Worm (Caenorhabditis elegans): ENCODE measurements around the gene hxk-3.

DNA sequence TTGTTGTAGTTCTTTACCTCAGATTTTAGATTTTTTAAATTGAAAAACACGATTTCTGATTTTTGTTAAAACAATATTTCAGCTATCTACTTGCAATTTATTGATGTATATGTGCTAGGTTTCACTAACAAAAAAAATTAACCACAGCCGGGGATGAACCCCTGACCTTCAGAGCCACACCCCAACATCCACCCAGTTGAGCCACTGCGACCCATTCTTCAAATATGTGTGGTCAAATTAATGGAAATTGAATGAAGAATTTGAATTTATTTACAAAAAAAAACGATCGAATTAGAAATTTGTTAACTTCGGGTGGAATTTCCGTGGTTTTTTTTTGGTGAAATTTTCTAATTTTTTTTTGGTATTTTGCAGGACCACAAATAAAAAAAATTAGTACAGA, 18.8 kb upstream of the hxk-3 start:
- no peak for TF ChIP-seq ceh-31 (tag; optimal IDR thresholded peaks at IDR 0.05)
- TF ChIP-seq ama-1 (optimal IDR thresholded peaks at IDR 0.05): no peak
- TF ChIP-seq ets-4 (tag; optimal IDR thresholded peaks at IDR 0.05): no peak
- TF ChIP-seq nhr-11 (tag; optimal IDR thresholded peaks at IDR 0.05): no peak
- no peak for TF ChIP-seq unc-3 (GFP tag; conservative IDR thresholded peaks at IDR 0.05)
- TF ChIP-seq unc-3 (tag; optimal IDR thresholded peaks at IDR 0.05): no peak
- no peak for TF ChIP-seq lin-11 (tag; optimal IDR thresholded peaks at IDR 0.05)
- TF ChIP-seq dmd-4 (tag; optimal IDR thresholded peaks at IDR 0.05; ENCODE audit: borderline replicate concordance): no peak
- TF ChIP-seq fkh-10 (GFP tag; optimal IDR thresholded peaks at IDR 0.05): no peak

Data from whole organism, late embryonic.